Worm (Caenorhabditis elegans): ENCODE measurements around the gene sri-70.

ce11 chrV:17301375-17301774, 1.5 kb upstream of the sri-70 start, which contains the start of gene K10G4.5:
- TF ChIP-seq ama-1 (optimal IDR thresholded peaks at IDR 0.05): no peak
- no peak for TF ChIP-seq tbx-2 (tag; optimal IDR thresholded peaks at IDR 0.05)
